Fruit fly (Drosophila melanogaster) whole organism, embryonic: Measurements from ENCODE around the gene scramb2.

ENCODE experiments used
- Ada2b ChIP-seq: fragments of 200-800 bp; sonication (Bioruptor generic); IDR thresholded peaks from 2 replicates; pipeline ENCODE4 v1.3.6; 2022; ENCODE audit warnings: missing biosample characterization, missing genetic modification characterization
- Aef1 ChIP-seq: fragments of 200-800 bp; sonication (Bioruptor generic); IDR thresholded peaks from 3 replicates; pipeline ENCODE4 v1.3.6; 2022; ENCODE audit warnings: missing biosample characterization, missing genetic modification characterization
- Atf6 ChIP-seq: fragments of 200-800 bp; sonication (Bioruptor generic); IDR thresholded peaks from 2 replicates; pipeline ENCODE4 v1.3.6; 2022; ENCODE audit warnings: missing biosample characterization, missing genetic modification characterization
- CG10979 ChIP-seq: fragments of 200-800 bp; sonication (Bioruptor generic); optimal IDR thresholded peaks from 2 replicates; lab custom pipeline; 2018; ENCODE audit warnings: missing biosample characterization, mild to moderate bottlenecking, missing genetic modification characterization, moderate library complexity
- CG11560 ChIP-seq: fragments of 200-800 bp; sonication (Bioruptor generic); IDR thresholded peaks from 3 replicates; pipeline ENCODE4 v1.3.6; 2022; ENCODE audit warnings: missing biosample characterization, missing genetic modification characterization
- CG11696 ChIP-seq: fragments of 200-800 bp; sonication (Bioruptor generic); IDR thresholded peaks from 2 replicates; pipeline ENCODE4 v1.3.6; 2022; ENCODE audit warnings: missing biosample characterization, missing genetic modification characterization
- CG13894 ChIP-seq: fragments of 200-800 bp; sonication (Bioruptor generic); optimal IDR thresholded peaks from 3 replicates; lab custom pipeline; 2018; ENCODE audit warnings: missing biosample characterization, mild to moderate bottlenecking, missing genetic modification characterization, moderate library complexity
- CG16815 ChIP-seq: fragments of 200-800 bp; sonication (Bioruptor generic); optimal IDR thresholded peaks from 3 replicates; lab custom pipeline; 2017; ENCODE audit warnings: missing biosample characterization, mild to moderate bottlenecking, missing genetic modification characterization
- CG18011 ChIP-seq: fragments of 200-800 bp; sonication (Bioruptor generic); optimal IDR thresholded peaks from 2 replicates; lab custom pipeline; 2017; ENCODE audit warnings: missing biosample characterization, missing genetic modification characterization, mild to moderate bottlenecking, moderate library complexity, missing genotype
- CG18599 ChIP-seq: fragments of 200-800 bp; sonication (Bioruptor generic); optimal IDR thresholded peaks from 3 replicates; lab custom pipeline; 2017; ENCODE audit warnings: missing biosample characterization, missing genetic modification characterization, mild to moderate bottlenecking, moderate library complexity, missing genetic modification reagents
- CG18619 ChIP-seq: fragments of 200-800 bp; sonication (Bioruptor generic); optimal IDR thresholded peaks from 3 replicates; lab custom pipeline; 2017; ENCODE audit warnings: missing biosample characterization, mild to moderate bottlenecking, missing genetic modification characterization
- CG18764 ChIP-seq: fragments of 200-800 bp; sonication (Bioruptor generic); optimal IDR thresholded peaks from 3 replicates; lab custom pipeline; 2016; ENCODE audit warnings: missing biosample characterization, missing genetic modification characterization
- CG33557 ChIP-seq: fragments of 200-800 bp; sonication (Bioruptor generic); optimal IDR thresholded peaks from 2 replicates; lab custom pipeline; 2019; ENCODE audit warnings: missing biosample characterization, mild to moderate bottlenecking, missing genetic modification characterization, moderate library complexity
- CG3407 ChIP-seq: fragments of 200-800 bp; sonication (Bioruptor generic); optimal IDR thresholded peaks from 2 replicates; lab custom pipeline; 2018; ENCODE audit warnings: missing biosample characterization, mild to moderate bottlenecking, missing genetic modification characterization
- CG4820 ChIP-seq: fragments of 200-800 bp; sonication (Bioruptor generic); optimal IDR thresholded peaks from 3 replicates; lab custom pipeline; 2016; ENCODE audit warnings: missing biosample characterization, missing genetic modification characterization
- CG6765 ChIP-seq: fragments of 200-800 bp; sonication (Bioruptor generic); optimal IDR thresholded peaks from 3 replicates; lab custom pipeline; 2017; ENCODE audit warnings: missing biosample characterization, mild to moderate bottlenecking, missing genetic modification characterization
- CG7271 ChIP-seq: fragments of 200-800 bp; sonication (Bioruptor generic); optimal IDR thresholded peaks from 2 replicates; lab custom pipeline; 2018; ENCODE audit warnings: missing biosample characterization, mild to moderate bottlenecking, missing genetic modification characterization, moderate library complexity
- CG7372 ChIP-seq: fragments of 200-800 bp; sonication (Bioruptor generic); IDR thresholded peaks from 2 replicates; pipeline ENCODE4 v1.3.6; 2022; ENCODE audit warnings: missing biosample characterization, missing genetic modification characterization
- CG8924 ChIP-seq: fragments of 200-800 bp; optimal IDR thresholded peaks from 3 replicates; lab custom pipeline; 2019; ENCODE audit warnings: missing biosample characterization, mild to moderate bottlenecking, missing genetic modification characterization, moderate library complexity
- Dad ChIP-seq: fragments of 200-800 bp; sonication (Bioruptor generic); optimal IDR thresholded peaks from 3 replicates; lab custom pipeline; 2016; ENCODE audit warnings: missing biosample characterization, missing genetic modification characterization
- Doc2 ChIP-seq: fragments of 200-800 bp; sonication (Bioruptor generic); IDR thresholded peaks from 2 replicates; pipeline ENCODE4 v1.3.6; 2022; ENCODE audit warnings: missing biosample characterization, missing genetic modification characterization
- Eip74EF ChIP-seq, 2 experiments: fragments of 200-800 bp in 1 of 2; fragments of >200 bp in 1 of 2; sonication (Bioruptor generic) in 1 of 2; optimal IDR thresholded peaks; 2 replicates each; lab custom pipeline; 2017 to 2019; ENCODE audit warnings: missing biosample characterization in 2 of 2, missing genetic modification characterization in 2 of 2, mild to moderate bottlenecking in 1 of 2, moderate library complexity in 1 of 2
- HLH3B ChIP-seq: fragments of 200-800 bp; sonication (Bioruptor generic); IDR thresholded peaks from 2 replicates; pipeline ENCODE4 v1.3.6; 2022; ENCODE audit warnings: missing biosample characterization, missing genetic modification characterization
- Lim3 ChIP-seq: fragments of 200-800 bp; sonication (Bioruptor generic); IDR thresholded peaks from 2 replicates; pipeline ENCODE4 v1.3.6; 2022; ENCODE audit warnings: missing biosample characterization, missing genetic modification characterization
- Sin3A ChIP-seq: fragments of >200 bp; optimal IDR thresholded peaks from 2 replicates; lab custom pipeline; 2018
- TFAM ChIP-seq: fragments of 200-800 bp; sonication (Bioruptor generic); optimal IDR thresholded peaks from 2 replicates; lab custom pipeline; 2017; ENCODE audit warnings: missing biosample characterization, missing genetic modification characterization, inconsistent platforms
- abd-A ChIP-seq: fragments of 200-800 bp; sonication (Bioruptor generic); optimal IDR thresholded peaks from 3 replicates; lab custom pipeline; 2019; ENCODE audit warnings: missing biosample characterization, mild to moderate bottlenecking, missing genetic modification characterization, moderate library complexity
- bowl ChIP-seq: fragments of 200-800 bp; sonication (Bioruptor generic); IDR thresholded peaks from 2 replicates; pipeline ENCODE4 v1.3.6; 2022; ENCODE audit warnings: missing biosample characterization, missing genetic modification characterization
- br ChIP-seq: fragments of >200 bp; optimal IDR thresholded peaks from 2 replicates; lab custom pipeline; 2017
- cas ChIP-seq: fragments of 200-800 bp; sonication (Bioruptor generic); IDR thresholded peaks from 2 replicates; pipeline ENCODE4 v1.3.6; 2022; ENCODE audit warnings: missing biosample characterization, missing genetic modification characterization
- cato ChIP-seq: fragments of 200-800 bp; sonication (Bioruptor generic); optimal IDR thresholded peaks from 2 replicates; lab custom pipeline; 2016; ENCODE audit warnings: missing biosample characterization, missing genetic modification characterization, borderline replicate concordance
- corto ChIP-seq: fragments of 200-800 bp; sonication (Bioruptor generic); optimal IDR thresholded peaks from 2 replicates; lab custom pipeline; 2016; ENCODE audit warnings: missing biosample characterization, mild to moderate bottlenecking, missing genetic modification characterization, moderate library complexity
- dan ChIP-seq: fragments of 200-800 bp; sonication (Bioruptor generic); IDR thresholded peaks from 2 replicates; pipeline ENCODE4 v1.3.6; 2022; ENCODE audit warnings: missing biosample characterization, missing genetic modification characterization
- dimm ChIP-seq: fragments of 200-800 bp; sonication (Bioruptor generic); IDR thresholded peaks from 2 replicates; pipeline ENCODE4 v1.3.6; 2022; ENCODE audit warnings: missing biosample characterization, missing genetic modification characterization
- disco-r ChIP-seq: fragments of 200-800 bp; sonication (Bioruptor generic); optimal IDR thresholded peaks from 2 replicates; lab custom pipeline; 2016; ENCODE audit warnings: missing biosample characterization, missing genetic modification characterization
- dm ChIP-seq: fragments of 200-800 bp; sonication (Bioruptor generic); optimal IDR thresholded peaks from 3 replicates; lab custom pipeline; 2016; ENCODE audit warnings: missing biosample characterization, missing genetic modification characterization
- dmrt11E ChIP-seq: fragments of 200-800 bp; sonication (Bioruptor generic); optimal IDR thresholded peaks from 3 replicates; lab custom pipeline; 2018; ENCODE audit warnings: missing biosample characterization, mild to moderate bottlenecking, missing genetic modification characterization, moderate library complexity
- ems ChIP-seq: fragments of 200-800 bp; sonication (Bioruptor generic); optimal IDR thresholded peaks from 3 replicates; lab custom pipeline; 2016; ENCODE audit warnings: missing biosample characterization, missing genetic modification characterization
- ewg ChIP-seq: fragments of 200-800 bp; sonication (Bioruptor generic); optimal IDR thresholded peaks from 3 replicates; lab custom pipeline; 2017; ENCODE audit warnings: mild to moderate bottlenecking, missing biosample characterization, missing genetic modification reagents, missing genetic modification characterization
- gt ChIP-seq: fragments of 200-800 bp; sonication (Bioruptor generic); IDR thresholded peaks from 2 replicates; pipeline ENCODE4 v1.3.6; 2022; ENCODE audit warnings: missing biosample characterization, missing genetic modification characterization
- mld ChIP-seq: fragments of 200-800 bp; sonication (Bioruptor generic); IDR thresholded peaks from 3 replicates; pipeline ENCODE4 v1.3.6; 2022; ENCODE audit warnings: missing biosample characterization, missing genetic modification characterization; ENCODE audit not compliant: partially characterized antibody
- nom ChIP-seq: fragments of 200-800 bp; sonication (Bioruptor generic); optimal IDR thresholded peaks from 2 replicates; lab custom pipeline; 2017; ENCODE audit warnings: missing biosample characterization, missing genetic modification characterization, mild to moderate bottlenecking, moderate library complexity, missing genetic modification reagents
- oc ChIP-seq: fragments of 200-800 bp; sonication (Bioruptor generic); optimal IDR thresholded peaks from 2 replicates; lab custom pipeline; 2018; ENCODE audit warnings: missing biosample characterization, mild to moderate bottlenecking, missing genetic modification characterization, moderate library complexity
- pb ChIP-seq: fragments of 200-800 bp; sonication (Bioruptor generic); optimal IDR thresholded peaks from 3 replicates; lab custom pipeline; 2016; ENCODE audit warnings: missing biosample characterization, missing genetic modification characterization
- row ChIP-seq: fragments of 200-800 bp; sonication (Bioruptor generic); IDR thresholded peaks from 3 replicates; pipeline ENCODE4 v1.3.6; 2022; ENCODE audit warnings: missing biosample characterization, missing genetic modification characterization
- sc ChIP-seq, 3 experiments: fragments of >200 bp in 2 of 3; fragments of 200-800 bp in 1 of 3; sonication (Bioruptor generic) in 1 of 3; optimal IDR thresholded peaks; 2 replicates in 2 of 3; 3 replicates in 1 of 3; lab custom pipeline; 2017; ENCODE audit warnings: mild to moderate bottlenecking in 1 of 3, missing biosample characterization in 1 of 3, missing genetic modification characterization in 1 of 3, missing genetic modification reagents in 1 of 3
- seq ChIP-seq: fragments of 200-800 bp; sonication (Bioruptor generic); IDR thresholded peaks from 2 replicates; pipeline ENCODE4 v1.3.6; 2022; ENCODE audit warnings: missing biosample characterization, missing genetic modification characterization
- sr ChIP-seq: fragments of 200-800 bp; sonication (Bioruptor generic); IDR thresholded peaks from 3 replicates; pipeline ENCODE4 v1.3.6; 2022; ENCODE audit warnings: missing biosample characterization, missing genetic modification characterization
- toy ChIP-seq: fragments of 200-800 bp; sonication (Bioruptor generic); IDR thresholded peaks from 2 replicates; pipeline ENCODE4 v1.3.6; 2022; ENCODE audit warnings: missing biosample characterization, missing genetic modification characterization
- wor ChIP-seq: fragments of 200-800 bp; sonication (Bioruptor generic); IDR thresholded peaks from 2 replicates; pipeline ENCODE4 v1.3.6; 2022; ENCODE audit warnings: missing biosample characterization, missing genetic modification characterization

The scramb2 gene

dm6 chr3L:3071675-3072583 is 25.3 kb upstream of the scramb2 start (continued):
- TF ChIP-seq oc (tag; lab: Kevin White, UChicago) (no peak), toy (GFP tag; lab: Robert Waterston, UW) (no peak), mld (GFP tag; lab: Robert Waterston, UW) (no peak), sr (GFP tag; lab: Robert Waterston, UW) (no peak), Aef1 (GFP tag; lab: Robert Waterston, UW) (no peak), CG13894 (tag; lab: Kevin White, UChicago) (no peak), wor (GFP tag; lab: Robert Waterston, UW) (no peak), dimm (GFP tag; lab: Robert Waterston, UW) (no peak), CG18011 (GFP tag; lab: Kevin White, UChicago) (no peak), CG11696 (GFP tag; lab: Robert Waterston, UW) (0 out of 2 replicates have a peak, but pooled peaks have one; percentile 14), seq (no peak), Doc2 (GFP tag; lab: Robert Waterston, UW) (no peak), ems (no peak), CG18619 (peak; percentile 18), Eip74EF (GFP tag; optimal IDR thresholded peaks at IDR 0.05; lab: Kevin White, UChicago) (no peak), br (lab: Kevin White, UChicago) (no peak), Atf6 (no peak), disco-r (GFP tag; lab: Kevin White, UChicago) (no peak), cas (GFP tag; lab: Robert Waterston, UW) (no peak), CG7372 (GFP tag; lab: Robert Waterston, UW) (no peak), pb (GFP tag; lab: Kevin White, UChicago) (no peak), dm (GFP tag; lab: Kevin White, UChicago) (no peak), cato (GFP tag; lab: Kevin White, UChicago) (no peak), dmrt11E (no peak), HLH3B (GFP tag; lab: Robert Waterston, UW) (no peak), row (GFP tag; lab: Robert Waterston, UW) (no peak), CG18599 (peak; percentile 66), CG3407 (no peak), Lim3 (GFP tag; lab: Robert Waterston, UW) (no peak), corto (GFP tag; lab: Kevin White, UChicago) (no peak), dan (GFP tag; lab: Robert Waterston, UW) (no peak), Sin3A (lab: Kevin White, UChicago) (no peak), CG11560 (tag; lab: Robert Waterston, UW) (no peak), CG18764 (no peak), CG16815 (no peak), sc (optimal IDR thresholded peaks at IDR 0.05; lab: Kevin White, UChicago) (no peak), sc (GFP tag; optimal IDR thresholded peaks at IDR 0.05; lab: Kevin White, UChicago) (no peak), CG8924 (peak; percentile 48), CG10979 (no peak), CG4820 (no peak), CG7271 (tag; lab: Kevin White, UChicago) (no peak), abd-A (tag; lab: Kevin White, UChicago) (no peak), gt (no peak), CG6765 (peak; percentile 44), ewg (GFP tag; lab: Kevin White, UChicago) (no peak), TFAM (GFP tag; lab: Kevin White, UChicago) (no peak), nom (peak; percentile 19), Ada2b (no peak), Dad (no peak), CG33557 (GFP tag; lab: Kevin White, UChicago) (no peak), bowl (GFP tag; lab: Robert Waterston, UW) (no peak)
